Fruit fly (Drosophila melanogaster) whole organism, wandering third instar larva: ENCODE measurements around the gene mtm.

Source experiments
- Abd-B ChIP-seq: fragments of >200 bp; optimal IDR thresholded peaks from 2 replicates; lab custom pipeline; 2017; ENCODE audit warnings: missing biosample characterization, missing genetic modification characterization
- CG32264 ChIP-seq: fragments of 200-800 bp; sonication (Bioruptor generic); optimal IDR thresholded peaks from 2 replicates; lab custom pipeline; 2016; ENCODE audit warnings: missing biosample characterization, missing genetic modification characterization
- CG9705 ChIP-seq: fragments of 200-800 bp; sonication (Bioruptor generic); optimal IDR thresholded peaks from 2 replicates; lab custom pipeline; 2018; ENCODE audit warnings: missing biosample characterization, mild to moderate bottlenecking, missing genetic modification characterization
- CrebA ChIP-seq: fragments of 200-800 bp; sonication (Bioruptor generic); optimal IDR thresholded peaks from 2 replicates; lab custom pipeline; 2016; ENCODE audit warnings: missing biosample characterization, mild to moderate bottlenecking, missing genetic modification characterization, borderline replicate concordance
- Dfd ChIP-seq: fragments of >200 bp; optimal IDR thresholded peaks from 2 replicates; lab custom pipeline; 2017; ENCODE audit warnings: missing biosample characterization, missing genetic modification characterization
- Dif ChIP-seq: fragments of 200-275, 200-300 bp; sonication (Bioruptor generic); optimal IDR thresholded peaks from 2 replicates; lab custom pipeline; 2018; ENCODE audit warnings: missing biosample characterization, missing genetic modification characterization; ENCODE audit not compliant: partially characterized antibody
- Hnf4 ChIP-seq: fragments of 200-800 bp; sonication (Bioruptor generic); optimal IDR thresholded peaks from 2 replicates; lab custom pipeline; 2016; ENCODE audit warnings: missing biosample characterization, mild to moderate bottlenecking, missing genetic modification characterization
- Hr78 ChIP-seq: fragments of >200 bp; optimal IDR thresholded peaks from 2 replicates; lab custom pipeline; 2017; ENCODE audit warnings: missing biosample characterization, missing genetic modification characterization
- Hr83 ChIP-seq: fragments of 200-300 bp; sonication (Bioruptor generic); optimal IDR thresholded peaks from 2 replicates; lab custom pipeline; 2016; ENCODE audit warnings: missing biosample characterization, mild to moderate bottlenecking, missing genetic modification characterization, moderate library complexity; ENCODE audit not compliant: poor library complexity, severe bottlenecking
- Myc ChIP-seq: fragments of >200 bp; optimal IDR thresholded peaks from 2 replicates; lab custom pipeline; 2017
- N ChIP-seq: fragments of >200 bp; optimal IDR thresholded peaks from 2 replicates; lab custom pipeline; 2018; ENCODE audit warnings: missing biosample characterization, missing external identifiers, missing genetic modification characterization
- OdsH ChIP-seq: fragments of 200-800 bp; sonication (Bioruptor generic); optimal IDR thresholded peaks from 2 replicates; lab custom pipeline; 2016; ENCODE audit warnings: missing biosample characterization, mild to moderate bottlenecking, missing genetic modification characterization
- Rel ChIP-seq, 2 experiments: fragments of 200-800 bp; sonication (Bioruptor generic) in 1 of 2; optimal IDR thresholded peaks; 2 replicates in 1 of 2; 3 replicates in 1 of 2; lab custom pipeline; 2016 to 2019; ENCODE audit warnings: mild to moderate bottlenecking in 2 of 2, missing biosample characterization in 2 of 2, missing genetic modification characterization in 2 of 2, moderate library complexity in 1 of 2
- Sp1 ChIP-seq: fragments of 200-800 bp; sonication (Bioruptor generic); optimal IDR thresholded peaks from 3 replicates; lab custom pipeline; 2019; ENCODE audit warnings: missing biosample characterization, mild to moderate bottlenecking, missing genetic modification characterization, moderate library complexity
- Vsx2 ChIP-seq: fragments of 200-300, 225-300 bp; sonication (Bioruptor generic); optimal IDR thresholded peaks from 2 replicates; lab custom pipeline; 2018; ENCODE audit warnings: missing biosample characterization, missing genetic modification characterization; ENCODE audit not compliant: partially characterized antibody
- br ChIP-seq: fragments of 200-800 bp; sonication (Bioruptor generic); optimal IDR thresholded peaks from 2 replicates; lab custom pipeline; 2016; ENCODE audit warnings: missing biosample characterization, missing genetic modification characterization
- dl ChIP-seq, 2 experiments: fragments of 175-275, 200-275 bp in 1 of 2; fragments of 200-275 bp in 1 of 2; sonication (Bioruptor generic); optimal IDR thresholded peaks; lab custom pipeline; 2018; ENCODE audit warnings: mild to moderate bottlenecking in 2 of 2, missing biosample characterization in 2 of 2, missing genetic modification characterization in 2 of 2, moderate library complexity in 2 of 2; ENCODE audit not compliant: partially characterized antibody in 2 of 2, insufficient read depth in 1 of 2
- dmrt93B ChIP-seq: fragments of 200-800 bp; sonication (Bioruptor generic); optimal IDR thresholded peaks from 2 replicates; lab custom pipeline; 2018; ENCODE audit warnings: missing biosample characterization, mild to moderate bottlenecking, missing genetic modification characterization
- dsf ChIP-seq: sonication (Bioruptor generic); optimal IDR thresholded peaks from 2 replicates; lab custom pipeline; 2016; ENCODE audit warnings: missing biosample characterization, missing genetic modification characterization, borderline replicate concordance
- ey ChIP-seq: fragments of 200-800 bp; sonication (Bioruptor generic); optimal IDR thresholded peaks from 2 replicates; lab custom pipeline; 2016; ENCODE audit warnings: missing biosample characterization, missing genetic modification characterization
- foxo ChIP-seq, 2 experiments: fragments of 200-800 bp; sonication (Bioruptor generic); optimal IDR thresholded peaks; 2 replicates in 1 of 2; 3 replicates in 1 of 2; lab custom pipeline; 2016 to 2017; ENCODE audit warnings: missing biosample characterization in 2 of 2, missing genetic modification characterization in 2 of 2
- fru ChIP-seq: fragments of 200-800 bp; sonication (Bioruptor generic); optimal IDR thresholded peaks from 3 replicates; lab custom pipeline; 2016; ENCODE audit warnings: missing biosample characterization, mild to moderate bottlenecking, missing genetic modification characterization
- h ChIP-seq: fragments of 200-800 bp; sonication (Bioruptor generic); optimal IDR thresholded peaks from 3 replicates; lab custom pipeline; 2016; ENCODE audit warnings: missing biosample characterization, mild to moderate bottlenecking, missing genetic modification characterization
- jim ChIP-seq: fragments of 175-275, 200-325 bp; sonication (Bioruptor generic); optimal IDR thresholded peaks from 2 replicates; lab custom pipeline; 2016; ENCODE audit warnings: missing biosample characterization, mild to moderate bottlenecking, missing genetic modification characterization
- lola ChIP-seq: fragments of >200 bp; optimal IDR thresholded peaks from 2 replicates; lab custom pipeline; 2017; ENCODE audit warnings: missing biosample characterization, missing genetic modification characterization
- pan ChIP-seq: fragments of >200 bp; optimal IDR thresholded peaks from 2 replicates; lab custom pipeline; 2017
- psq ChIP-seq: fragments of 200-800 bp; sonication (Bioruptor generic); optimal IDR thresholded peaks from 3 replicates; lab custom pipeline; 2017; ENCODE audit warnings: missing biosample characterization, mild to moderate bottlenecking, missing genetic modification characterization, moderate library complexity
- rgr ChIP-seq: fragments of 200-800 bp; sonication (Bioruptor generic); optimal IDR thresholded peaks from 3 replicates; lab custom pipeline; 2016; ENCODE audit warnings: missing biosample characterization, mild to moderate bottlenecking, missing genetic modification characterization
- sage ChIP-seq: fragments of 200-800 bp; sonication (Bioruptor generic); optimal IDR thresholded peaks from 2 replicates; lab custom pipeline; 2016; ENCODE audit warnings: missing biosample characterization, mild to moderate bottlenecking, missing genetic modification characterization
- sv ChIP-seq: fragments of 200-800 bp; sonication (Bioruptor generic); optimal IDR thresholded peaks from 3 replicates; lab custom pipeline; 2016; ENCODE audit warnings: missing biosample characterization, missing genetic modification characterization
- usp ChIP-seq: fragments of >200 bp; optimal IDR thresholded peaks from 2 replicates; lab custom pipeline; 2017; ENCODE audit warnings: missing biosample characterization, missing genetic modification characterization

mtm gene

DNA sequence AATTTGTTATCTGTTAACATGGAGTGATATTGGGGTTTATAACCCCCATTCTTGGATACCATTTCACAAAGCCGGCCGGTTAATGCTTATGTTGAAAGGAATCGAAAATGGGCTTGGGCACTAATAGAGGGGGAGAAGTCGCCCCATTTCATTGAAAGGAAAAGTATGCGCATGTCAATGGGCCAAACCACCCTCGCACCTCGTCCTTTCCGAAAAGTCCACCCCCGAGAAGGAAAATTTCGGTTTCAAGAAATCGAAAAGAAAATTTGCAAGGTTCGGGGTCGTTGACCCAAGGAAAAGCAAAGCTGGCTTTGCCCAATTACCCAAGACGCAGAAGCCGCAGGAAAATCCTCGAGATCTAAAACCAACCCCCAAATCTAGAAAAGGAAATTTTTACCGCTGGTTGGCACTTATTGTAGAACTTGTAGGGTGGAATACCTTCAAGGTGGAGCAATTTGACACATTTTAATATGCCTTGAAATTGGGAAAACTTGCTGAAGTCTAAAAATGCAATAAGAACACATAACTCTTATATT, 40.1 kb upstream of the mtm start:
- TF ChIP-seq OdsH (GFP tag; lab: Kevin White, UChicago) (no peak), dsf (GFP tag; lab: Kevin White, UChicago) (no peak), psq (GFP tag; lab: Kevin White, UChicago) (no peak), Hr78 (GFP tag; lab: Kevin White, UChicago) (no peak)

DNA sequence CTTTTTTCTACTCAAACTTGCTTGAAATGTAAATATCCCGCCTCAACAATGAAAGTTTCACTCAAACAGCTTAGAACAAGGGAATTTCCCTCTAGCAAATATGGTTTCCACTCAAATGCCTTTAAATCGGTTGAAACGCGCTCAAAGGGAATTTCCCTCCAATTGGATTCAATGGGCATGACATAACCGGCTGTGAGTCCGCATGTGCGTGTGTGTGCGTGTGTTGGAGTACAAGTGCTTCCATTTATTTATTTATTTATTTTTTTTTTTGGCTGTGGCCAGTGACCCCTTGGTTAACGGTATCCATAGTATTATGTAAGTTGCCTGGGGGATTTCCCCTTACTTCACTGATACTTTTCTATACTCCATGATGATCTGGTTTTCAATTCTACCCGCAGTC, 39.3 kb upstream of the mtm start:
- TF ChIP-seq Abd-B (no peak), Rel (GFP tag; optimal IDR thresholded peaks at IDR 0.05; lab: Kevin White, UChicago) (no peak), Rel (tag; optimal IDR thresholded peaks at IDR 0.05; lab: Kevin White, UChicago) (peak; percentile 69)
- TF ChIP-seq, all 38 proteins: peak for 1

DNA sequence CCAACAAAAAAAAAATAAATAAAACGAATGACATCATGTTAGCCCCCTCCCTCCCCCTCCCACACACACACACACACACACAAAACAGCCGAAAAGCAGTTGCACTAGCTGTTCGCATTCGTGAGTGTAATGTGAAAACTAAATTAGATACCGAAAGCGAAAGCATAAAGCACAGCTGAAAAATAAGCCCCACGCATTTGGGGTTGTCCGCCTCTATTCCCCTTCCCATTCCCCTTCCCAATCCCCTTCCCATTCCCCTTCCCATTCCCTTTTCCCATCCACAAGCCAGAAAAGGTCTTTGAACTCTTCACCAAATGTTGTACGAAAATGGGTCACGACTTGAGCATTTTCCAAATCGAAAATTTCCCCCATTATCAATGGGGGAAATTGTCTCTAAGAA, 38.5 kb upstream of the mtm start:
- TF ChIP-seq sv (GFP tag; lab: Kevin White, UChicago): no peak
- TF ChIP-seq Myc (lab: Kevin White, UChicago): no peak
- TF ChIP-seq dl (GFP tag; optimal IDR thresholded peaks at IDR 0.05; lab: Kevin White, UChicago; ENCODE audit: insufficient read depth in 1 of 2, partially characterized antibody in 2 of 2): no peak
- TF ChIP-seq h (GFP tag; lab: Kevin White, UChicago): no peak
- TF ChIP-seq Dfd (GFP tag; lab: Kevin White, UChicago): no peak
- no peak for TF ChIP-seq dmrt93B (GFP tag; lab: Kevin White, UChicago)
- TF ChIP-seq N (GFP tag; lab: Kevin White, UChicago): no peak
- TF ChIP-seq Hr83 (GFP tag; lab: Kevin White, UChicago): no peak
- TF ChIP-seq OdsH (GFP tag; lab: Kevin White, UChicago): no peak
- no peak for TF ChIP-seq Rel (GFP tag; optimal IDR thresholded peaks at IDR 0.05; lab: Kevin White, UChicago)
- no peak for TF ChIP-seq Rel (tag; optimal IDR thresholded peaks at IDR 0.05; lab: Kevin White, UChicago)
- no peak for TF ChIP-seq sage (GFP tag; lab: Kevin White, UChicago)
- TF ChIP-seq foxo (GFP tag; optimal IDR thresholded peaks at IDR 0.05; lab: Kevin White, UChicago): no peak
- no peak for TF ChIP-seq Vsx2 (GFP tag; lab: Kevin White, UChicago)
- TF ChIP-seq Abd-B: no peak

DNA sequence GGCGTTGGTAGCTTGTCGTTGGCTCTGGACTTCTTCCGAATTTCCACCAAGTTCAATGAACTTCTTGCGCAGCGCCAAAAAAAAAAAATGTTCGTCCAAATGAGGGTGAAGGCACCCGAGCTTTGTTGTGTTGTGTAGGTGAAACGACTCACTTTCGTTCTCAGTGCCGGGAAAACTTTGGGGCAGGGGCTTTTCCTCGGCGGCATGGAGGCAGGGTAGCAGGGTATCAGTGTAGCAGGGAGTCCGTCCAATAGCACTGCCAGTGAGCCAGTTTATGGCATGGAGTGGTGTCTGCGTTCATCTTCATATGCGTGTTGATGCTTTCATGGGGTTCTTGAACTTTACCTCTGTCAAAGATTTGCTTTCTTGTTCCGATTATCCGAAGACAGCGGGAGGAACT, 37.5 kb upstream of the mtm start:
- no peak for TF ChIP-seq rgr (GFP tag; lab: Kevin White, UChicago)
- TF ChIP-seq sv (GFP tag; lab: Kevin White, UChicago): no peak
- no peak for TF ChIP-seq dsf (GFP tag; lab: Kevin White, UChicago)
- TF ChIP-seq Sp1 (GFP tag; lab: Kevin White, UChicago): no peak
- no peak for TF ChIP-seq sage (GFP tag; lab: Kevin White, UChicago)
- no peak for TF ChIP-seq jim (GFP tag; lab: Kevin White, UChicago)
- TF ChIP-seq h (GFP tag; lab: Kevin White, UChicago): no peak
- TF ChIP-seq CG9705 (GFP tag; lab: Kevin White, UChicago): no peak
- TF ChIP-seq CrebA (GFP tag; lab: Kevin White, UChicago): no peak
- TF ChIP-seq dmrt93B (GFP tag; lab: Kevin White, UChicago): no peak
- TF ChIP-seq lola: no peak
- no peak for TF ChIP-seq br
- TF ChIP-seq CG32264 (GFP tag; lab: Kevin White, UChicago): no peak
- no peak for TF ChIP-seq N (GFP tag; lab: Kevin White, UChicago)
- TF ChIP-seq Dif: no peak
- no peak for TF ChIP-seq fru (GFP tag; lab: Kevin White, UChicago)
- no peak for TF ChIP-seq Dfd (GFP tag; lab: Kevin White, UChicago)
- TF ChIP-seq OdsH (GFP tag; lab: Kevin White, UChicago): no peak
- TF ChIP-seq usp (GFP tag; lab: Kevin White, UChicago): no peak

DNA sequence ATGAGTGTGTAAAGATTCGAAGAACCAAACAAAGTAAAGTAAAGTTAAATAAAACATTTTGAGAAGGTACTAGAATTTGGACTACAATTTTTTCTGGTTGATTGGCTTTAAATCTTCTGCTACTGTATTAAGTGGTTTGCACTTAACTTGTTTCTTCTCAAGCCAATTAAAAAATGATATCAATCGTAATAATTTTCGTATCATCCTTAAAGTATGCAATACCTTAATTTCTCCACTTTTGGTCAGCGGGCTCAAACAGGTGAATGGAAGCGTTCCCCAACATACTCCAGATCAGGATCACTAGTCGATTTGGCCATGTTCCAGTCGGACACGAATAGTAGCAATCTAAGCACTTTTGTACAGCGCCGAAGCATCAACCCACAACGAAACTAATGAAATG, 37.1 kb upstream of the mtm start:
- TF ChIP-seq foxo (GFP tag; optimal IDR thresholded peaks at IDR 0.05; lab: Kevin White, UChicago) (no peak), dsf (GFP tag; lab: Kevin White, UChicago) (no peak), pan (no peak), OdsH (GFP tag; lab: Kevin White, UChicago) (no peak), dmrt93B (GFP tag; lab: Kevin White, UChicago) (no peak), psq (GFP tag; lab: Kevin White, UChicago) (no peak), sage (GFP tag; lab: Kevin White, UChicago) (no peak), CG32264 (GFP tag; lab: Kevin White, UChicago) (no peak), Hnf4 (GFP tag; lab: Kevin White, UChicago) (no peak), br (no peak), jim (GFP tag; lab: Kevin White, UChicago) (no peak), ey (no peak), Sp1 (GFP tag; lab: Kevin White, UChicago) (no peak), Dif (no peak), Hr78 (GFP tag; lab: Kevin White, UChicago) (no peak)
